Worm (Caenorhabditis elegans) whole organism, L4 larva: ENCODE results near the gene gpa-11.

Source experiments
- Y48G9A.11 ChIP-seq: fragments of 200-800 bp; sonication (Bioruptor generic); IDR thresholded peaks from 2 replicates; pipeline ENCODE4 v1.3.6; 2022; ENCODE audit warnings: missing genetic modification reagents, missing genetic modification characterization, missing compliant biosample characterization
- ZK337.2 ChIP-seq: fragments of 200-800 bp; sonication (Bioruptor generic); IDR thresholded peaks from 2 replicates; pipeline ENCODE4 v1.3.6; 2022; ENCODE audit warnings: missing genetic modification reagents, missing genetic modification characterization, missing compliant biosample characterization
- ama-1 ChIP-seq: fragments of 150-350 bp; optimal IDR thresholded peaks from 2 replicates; lab custom pipeline; 2014; ENCODE audit warnings: inconsistent platforms, mixed read lengths
- daf-8 ChIP-seq: fragments of 200-800 bp; sonication (Bioruptor generic); IDR thresholded peaks from 2 replicates; pipeline ENCODE4 v1.3.6; 2022; ENCODE audit warnings: missing genetic modification characterization, missing compliant biosample characterization
- dpl-1 ChIP-seq: fragments of 150-350 bp; optimal IDR thresholded peaks from 2 replicates; lab custom pipeline; 2014; ENCODE audit warnings: missing biosample characterization, missing genetic modification reagents, missing genetic modification characterization
- lin-39 ChIP-seq: fragments of 150-350 bp; optimal IDR thresholded peaks from 2 replicates; lab custom pipeline; 2014; ENCODE audit warnings: missing biosample characterization, missing genetic modification reagents, missing genetic modification characterization
- nhr-237 ChIP-seq: sonication (generic microtip); optimal IDR thresholded peaks from 2 replicates; lab custom pipeline; 2017; ENCODE audit warnings: missing biosample characterization, missing genetic modification characterization
- nhr-25 ChIP-seq: sonication (generic microtip); optimal IDR thresholded peaks from 2 replicates; lab custom pipeline; 2017; ENCODE audit warnings: missing genetic modification characterization, mild to moderate bottlenecking, missing compliant biosample characterization, antibody characterized with exemption, moderate library complexity, borderline replicate concordance; ENCODE audit not compliant: insufficient read depth
- nhr-48 ChIP-seq: sonication (generic microtip); optimal IDR thresholded peaks from 2 replicates; lab custom pipeline; 2016; ENCODE audit warnings: mild to moderate bottlenecking, missing genetic modification characterization, missing compliant biosample characterization
- nhr-76 ChIP-seq: fragments of 150-350 bp; optimal IDR thresholded peaks from 2 replicates; lab custom pipeline; 2014; ENCODE audit warnings: missing biosample characterization, missing genetic modification characterization
- ztf-7 ChIP-seq: fragments of 150-350 bp; optimal IDR thresholded peaks from 2 replicates; lab custom pipeline; 2014; ENCODE audit warnings: missing biosample characterization, missing genetic modification characterization

DNA sequence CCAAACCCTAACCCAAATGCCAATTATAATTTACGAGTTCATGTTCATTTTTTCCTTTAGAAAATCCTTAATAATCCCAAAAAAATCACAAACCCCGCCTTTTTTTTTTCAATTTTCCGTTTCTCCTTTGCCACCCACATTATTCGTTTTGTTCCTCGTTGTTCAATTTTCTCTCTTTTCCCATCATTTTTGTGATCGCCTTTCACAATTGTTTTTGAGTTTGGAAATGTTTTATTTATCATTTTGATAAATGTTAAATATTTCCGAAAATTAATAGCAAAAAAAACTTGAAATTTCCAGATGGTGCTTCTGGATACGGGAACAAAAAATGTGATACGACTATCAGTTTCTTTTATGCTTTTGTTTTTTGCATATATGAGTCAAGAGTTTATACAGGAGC is 31.7 kb upstream of the gpa-11 start, which contains the start of gene F31D5.2:
- no peak for TF ChIP-seq nhr-237 (tag; lab: Kevin White, UChicago)
- no peak for TF ChIP-seq nhr-76
- TF ChIP-seq lin-39 (tag; lab: Kevin White, UChicago) = no peak
- no peak for TF ChIP-seq ZK337.2 (GFP tag; lab: Robert Waterston, UW)
- no peak for TF ChIP-seq nhr-48
- no peak for TF ChIP-seq daf-8
- no peak for TF ChIP-seq Y48G9A.11
- no peak for TF ChIP-seq dpl-1 (GFP tag; lab: Kevin White, UChicago)
- no peak for TF ChIP-seq ztf-7
- no peak for TF ChIP-seq nhr-25
- no peak for TF ChIP-seq ama-1
